Worm (Caenorhabditis elegans) whole organism, young adult: Measurements from ENCODE around the gene str-56.

Experiments used
- B0019.2 ChIP-seq: fragments of 200-800 bp; sonication (Bioruptor generic); conservative IDR thresholded peaks from 2 replicates; pipeline ENCODE4 v1.3.6; 2022; ENCODE audit warnings: missing genetic modification reagents, missing genetic modification characterization, missing compliant biosample characterization
- B0261.1 ChIP-seq: sonication (generic microtip); optimal IDR thresholded peaks from 2 replicates; lab custom pipeline; 2016; ENCODE audit warnings: mild to moderate bottlenecking, missing genetic modification characterization, moderate library complexity, missing compliant biosample characterization
- F37B4.10 ChIP-seq: fragments of 200-800 bp; sonication (Bioruptor generic); IDR thresholded peaks from 2 replicates; pipeline ENCODE4 v1.3.6; 2022; ENCODE audit warnings: missing genetic modification characterization, missing compliant biosample characterization
- F39B2.1 ChIP-seq: fragments of 200-800 bp; sonication (Bioruptor generic); IDR thresholded peaks from 2 replicates; pipeline ENCODE4 v1.3.6; 2022; ENCODE audit warnings: missing genetic modification reagents, missing genetic modification characterization, missing compliant biosample characterization
- K11D2.4 ChIP-seq: fragments of 200-800 bp; sonication (Bioruptor generic); IDR thresholded peaks from 2 replicates; pipeline ENCODE4 v1.3.6; 2022; ENCODE audit warnings: missing genetic modification reagents, missing genetic modification characterization, missing compliant biosample characterization
- Y67H2A.10 ChIP-seq: fragments of 200-800 bp; sonication (Bioruptor generic); conservative IDR thresholded peaks from 2 replicates; pipeline ENCODE4 v1.3.6; 2022; ENCODE audit warnings: missing genetic modification reagents, missing genetic modification characterization, missing compliant biosample characterization
- akir-1 ChIP-seq: fragments of 200-800 bp; sonication (Bioruptor generic); optimal IDR thresholded peaks from 2 replicates; lab custom pipeline; 2018; ENCODE audit warnings: mild to moderate bottlenecking, missing genetic modification characterization, moderate library complexity, missing compliant biosample characterization
- atf-7 ChIP-seq: sonication (generic microtip); optimal IDR thresholded peaks from 2 replicates; lab custom pipeline; 2017; ENCODE audit warnings: mild to moderate bottlenecking, missing genetic modification characterization, missing compliant biosample characterization
- ceh-58 ChIP-seq: fragments of 200-800 bp; sonication (Bioruptor generic); IDR thresholded peaks from 2 replicates; pipeline ENCODE4 v1.3.6; 2022; ENCODE audit warnings: missing genetic modification characterization, missing compliant biosample characterization
- ceh-91 ChIP-seq: fragments of 200-800 bp; sonication (Bioruptor generic); IDR thresholded peaks from 2 replicates; pipeline ENCODE4 v1.3.6; 2022; ENCODE audit warnings: missing genetic modification reagents, missing genetic modification characterization, missing compliant biosample characterization
- him-1 ChIP-seq: sonication (generic microtip); optimal IDR thresholded peaks from 2 replicates; lab custom pipeline; 2016; ENCODE audit warnings: missing genotype, missing genetic modification reagents, missing genetic modification characterization, missing compliant biosample characterization
- hlh-12 ChIP-seq: sonication (generic microtip); optimal IDR thresholded peaks from 2 replicates; lab custom pipeline; 2016; ENCODE audit warnings: missing genetic modification characterization, missing compliant biosample characterization
- hmg-20 ChIP-seq: fragments of 200-800 bp; sonication (Bioruptor generic); IDR thresholded peaks from 2 replicates; pipeline ENCODE4 v1.3.6; 2022; ENCODE audit warnings: missing genetic modification reagents, missing genetic modification characterization, missing compliant biosample characterization
- hsf-1 ChIP-seq: fragments of 200-800 bp; sonication (Bioruptor generic); IDR thresholded peaks from 2 replicates; pipeline ENCODE4 v1.3.6; 2022; ENCODE audit warnings: missing genetic modification reagents, missing genetic modification characterization, missing compliant biosample characterization
- lin-35 ChIP-seq, 3 experiments: fragments of 150-350 bp in 2 of 3; sonication (generic microtip) in 1 of 3; optimal IDR thresholded peaks; 2 replicates each; lab custom pipeline; 2014 to 2018; ENCODE audit warnings: missing biosample characterization in 3 of 3, missing genetic modification characterization in 3 of 3, missing genetic modification reagents in 3 of 3
- lin-40 ChIP-seq: sonication (generic microtip); optimal IDR thresholded peaks from 2 replicates; lab custom pipeline; 2016; ENCODE audit warnings: missing genetic modification characterization, mild to moderate bottlenecking, missing compliant biosample characterization, missing genotype, missing genetic modification reagents
- lsl-1 ChIP-seq: fragments of 200-800 bp; sonication (Bioruptor generic); optimal IDR thresholded peaks from 2 replicates; lab custom pipeline; 2018; ENCODE audit warnings: mild to moderate bottlenecking, missing genetic modification characterization, moderate library complexity, missing compliant biosample characterization
- madf-10 ChIP-seq: sonication (generic microtip); optimal IDR thresholded peaks from 2 replicates; lab custom pipeline; 2016; ENCODE audit warnings: mild to moderate bottlenecking, missing genetic modification characterization, missing compliant biosample characterization
- madf-6 ChIP-seq: fragments of 200-800 bp; sonication (Bioruptor generic); IDR thresholded peaks from 2 replicates; pipeline ENCODE4 v1.3.6; 2022; ENCODE audit warnings: missing genetic modification reagents, missing genetic modification characterization, missing compliant biosample characterization
- mcd-1 ChIP-seq: fragments of 200-800 bp; sonication (Bioruptor generic); IDR thresholded peaks from 2 replicates; pipeline ENCODE4 v1.3.6; 2022; ENCODE audit warnings: missing genetic modification reagents, missing genetic modification characterization, missing compliant biosample characterization
- mxl-1 ChIP-seq: sonication (generic microtip); optimal IDR thresholded peaks from 2 replicates; lab custom pipeline; 2016; ENCODE audit warnings: missing genetic modification characterization, missing compliant biosample characterization
- nfya-2 ChIP-seq: fragments of 200-800 bp; sonication (Bioruptor generic); IDR thresholded peaks from 2 replicates; pipeline ENCODE4 v1.3.6; 2022; ENCODE audit warnings: missing genetic modification reagents, missing genetic modification characterization, missing compliant biosample characterization
- nhr-179 ChIP-seq: sonication (generic microtip); optimal IDR thresholded peaks from 2 replicates; lab custom pipeline; 2016; ENCODE audit warnings: mild to moderate bottlenecking, missing genetic modification characterization, missing compliant biosample characterization
- nhr-27 ChIP-seq: fragments of 200-800 bp; sonication (Bioruptor generic); optimal IDR thresholded peaks from 2 replicates; lab custom pipeline; 2018; ENCODE audit warnings: mild to moderate bottlenecking, missing genetic modification characterization, moderate library complexity, missing compliant biosample characterization
- pbrm-1 ChIP-seq: fragments of 200-800 bp; sonication (Bioruptor generic); IDR thresholded peaks from 2 replicates; pipeline ENCODE4 v1.3.6; 2022; ENCODE audit warnings: missing genetic modification reagents, missing genetic modification characterization, missing compliant biosample characterization
- pha-4 ChIP-seq: fragments of 150-350 bp; sonication (generic microtip); optimal IDR thresholded peaks from 2 replicates; lab custom pipeline; 2014; ENCODE audit warnings: missing biosample characterization, missing genetic modification reagents, missing genetic modification characterization
- rec-8 ChIP-seq, 2 experiments: sonication (generic microtip); optimal IDR thresholded peaks; 2 replicates each; lab custom pipeline; 2016; ENCODE audit warnings: mild to moderate bottlenecking in 2 of 2, missing genetic modification characterization in 2 of 2, missing genetic modification reagents in 2 of 2, missing genotype in 2 of 2, missing biosample characterization in 1 of 2, missing compliant biosample characterization in 1 of 2, moderate library complexity in 1 of 2
- repo-1 ChIP-seq: sonication (generic microtip); optimal IDR thresholded peaks from 2 replicates; lab custom pipeline; 2017; ENCODE audit warnings: mild to moderate bottlenecking, missing genetic modification characterization, missing compliant biosample characterization
- sea-2 ChIP-seq: fragments of 200-800 bp; sonication (Bioruptor generic); IDR thresholded peaks from 2 replicates; pipeline ENCODE4 v1.3.6; 2022; ENCODE audit warnings: missing genetic modification characterization, missing compliant biosample characterization
- snpc-4 ChIP-seq, 5 experiments: fragments of 150-350 bp in 1 of 5; sonication (generic microtip) in 4 of 5; optimal IDR thresholded peaks; 2 replicates each; lab custom pipeline; 2014 to 2018; ENCODE audit warnings: missing genetic modification characterization in 5 of 5, missing biosample characterization in 3 of 5, antibody characterized with exemption in 2 of 5, mild to moderate bottlenecking in 2 of 5, missing compliant biosample characterization in 2 of 5, missing genotype in 2 of 5, moderate library complexity in 2 of 5, missing genetic modification reagents in 1 of 5
- somi-1 ChIP-seq: fragments of 200-800 bp; sonication (Bioruptor generic); optimal IDR thresholded peaks from 2 replicates; lab custom pipeline; 2018; ENCODE audit warnings: mild to moderate bottlenecking, missing genetic modification characterization, missing compliant biosample characterization
- xnd-1 ChIP-seq: sonication (generic microtip); optimal IDR thresholded peaks from 2 replicates; lab custom pipeline; 2016; ENCODE audit warnings: missing genotype, missing genetic modification reagents, missing genetic modification characterization, missing compliant biosample characterization
- zfh-2 ChIP-seq: fragments of 200-800 bp; sonication (Bioruptor generic); conservative IDR thresholded peaks from 2 replicates; pipeline ENCODE4 v1.3.6; 2022; ENCODE audit warnings: missing genetic modification reagents, missing genetic modification characterization, missing compliant biosample characterization
- ztf-25 ChIP-seq: fragments of 200-800 bp; sonication (Bioruptor generic); IDR thresholded peaks from 2 replicates; pipeline ENCODE4 v1.3.6; 2022; ENCODE audit warnings: missing genetic modification reagents, missing genetic modification characterization, missing compliant biosample characterization

The str-56 gene

DNA sequence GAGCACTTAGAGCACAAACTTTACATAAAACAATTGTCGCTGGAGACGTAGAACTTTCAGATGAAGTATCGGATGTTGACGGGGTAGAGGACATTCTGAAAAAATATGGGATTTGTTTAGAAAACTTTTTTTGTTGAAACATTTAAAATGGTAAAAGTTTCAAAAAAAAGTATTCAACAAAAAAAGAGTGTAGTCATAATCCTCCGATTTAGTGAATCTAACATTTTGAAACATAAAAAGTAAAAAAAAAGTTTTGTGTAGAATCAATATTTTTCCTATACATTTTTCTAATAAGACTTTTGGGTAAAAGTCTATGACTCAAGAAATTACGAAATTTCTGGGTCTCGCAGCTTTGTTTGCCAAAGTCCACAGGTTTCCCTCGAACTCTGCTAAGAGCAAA, 24.3 kb downstream of the str-56 start, which contains the start of gene nhr-213:
TSS of gene nhr-213 (minus strand) at position 101 of the 400 bp plus-strand sequence.
- TF ChIP-seq F37B4.10 (GFP tag; lab: Robert Waterston, UW) (no peak), nhr-27 (no peak), mcd-1 (no peak), xnd-1 (tag; lab: Kevin White, UChicago) (no peak), nfya-2 (GFP tag; lab: Robert Waterston, UW) (no peak), hlh-12 (tag; lab: Kevin White, UChicago) (no peak), mxl-1 (no peak), lin-35 (GFP tag; optimal IDR thresholded peaks at IDR 0.05; lab: Kevin White, UChicago) (no peak), akir-1 (GFP tag; lab: Kevin White, UChicago) (no peak)
- TF ChIP-seq, all 124 proteins: peak for 0

DNA sequence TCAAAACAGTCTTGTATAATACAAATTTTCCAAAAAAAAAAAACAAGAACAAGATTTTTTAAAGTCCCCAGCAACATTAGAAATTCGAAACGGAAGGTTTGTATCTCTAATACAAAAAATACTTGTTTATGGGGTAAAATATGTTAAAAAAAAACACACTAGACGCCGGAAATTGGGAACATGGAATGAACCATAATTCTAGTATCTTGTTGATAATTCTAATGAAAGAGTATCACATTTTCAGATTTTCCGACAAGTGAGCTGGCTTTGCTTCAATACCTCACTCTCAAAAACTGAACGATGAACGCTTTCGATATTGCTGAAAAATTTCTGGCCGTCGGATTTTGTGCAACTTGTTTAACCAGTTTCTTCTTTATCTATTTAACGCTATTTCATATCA, 25.3 kb downstream of the str-56 start, which contains the start of gene str-60:
TSS of gene str-60 (plus strand) at position 301 of the 400 bp plus-strand sequence.
- TF ChIP-seq snpc-4 (GFP tag; optimal IDR thresholded peaks at IDR 0.05; lab: Kevin White, UChicago), result no peak
- no peak for TF ChIP-seq snpc-4 (tag; optimal IDR thresholded peaks at IDR 0.05; lab: Kevin White, UChicago)
- TF ChIP-seq lin-40 (tag; lab: Kevin White, UChicago), result no peak
- no peak for TF ChIP-seq somi-1 (GFP tag; lab: Kevin White, UChicago)

DNA sequence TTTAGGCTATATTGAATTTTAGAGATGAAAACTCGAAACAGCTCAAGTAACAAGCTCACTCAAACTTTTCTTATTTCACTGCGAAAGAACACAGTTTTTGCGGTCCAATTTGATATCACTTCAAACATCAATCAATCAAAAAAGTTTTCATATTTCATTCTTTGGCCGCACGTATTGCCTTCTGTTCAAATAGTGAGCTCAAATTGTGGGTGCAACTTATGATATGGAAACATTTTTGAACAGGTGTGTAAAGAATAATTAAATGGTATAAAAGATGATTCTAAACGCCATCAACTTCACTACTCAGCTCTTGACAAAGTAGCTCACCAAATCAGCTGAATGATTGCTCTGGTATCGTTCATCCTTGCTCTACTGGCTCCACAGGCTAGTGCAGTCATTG, 27.3 kb downstream of the str-56 start, which contains the start of gene T06C12.14:
TSS of gene T06C12.14 (plus strand) at position 301 of the 400 bp plus-strand sequence.
- TF ChIP-seq lsl-1 (GFP tag; lab: Kevin White, UChicago), result no peak
- TF ChIP-seq repo-1 (tag; lab: Kevin White, UChicago), result no peak
- TF ChIP-seq F39B2.1 (GFP tag; lab: Robert Waterston, UW), result no peak
- TF ChIP-seq ceh-91 (GFP tag; lab: Robert Waterston, UW), result no peak
- TF ChIP-seq zfh-2 (GFP tag; lab: Robert Waterston, UW), result no peak
- TF ChIP-seq atf-7 (tag; lab: Kevin White, UChicago), result no peak
- TF ChIP-seq B0019.2 (GFP tag; lab: Robert Waterston, UW), result no peak
- TF ChIP-seq him-1 (tag; lab: Kevin White, UChicago), result no peak
- no peak for TF ChIP-seq sea-2
- TF ChIP-seq nhr-179 (tag; lab: Kevin White, UChicago), result no peak
- no peak for TF ChIP-seq B0261.1
- TF ChIP-seq rec-8 (tag; optimal IDR thresholded peaks at IDR 0.05; lab: Kevin White, UChicago), result no peak
- no peak for TF ChIP-seq hmg-20 (GFP tag; lab: Robert Waterston, UW)
- TF ChIP-seq Y67H2A.10 (GFP tag; lab: Robert Waterston, UW), result no peak
- no peak for TF ChIP-seq hsf-1
- no peak for TF ChIP-seq ceh-58 (GFP tag; lab: Robert Waterston, UW)
- no peak for TF ChIP-seq madf-10 (tag; lab: Kevin White, UChicago)
- TF ChIP-seq pbrm-1 (GFP tag; lab: Robert Waterston, UW), result no peak

DNA sequence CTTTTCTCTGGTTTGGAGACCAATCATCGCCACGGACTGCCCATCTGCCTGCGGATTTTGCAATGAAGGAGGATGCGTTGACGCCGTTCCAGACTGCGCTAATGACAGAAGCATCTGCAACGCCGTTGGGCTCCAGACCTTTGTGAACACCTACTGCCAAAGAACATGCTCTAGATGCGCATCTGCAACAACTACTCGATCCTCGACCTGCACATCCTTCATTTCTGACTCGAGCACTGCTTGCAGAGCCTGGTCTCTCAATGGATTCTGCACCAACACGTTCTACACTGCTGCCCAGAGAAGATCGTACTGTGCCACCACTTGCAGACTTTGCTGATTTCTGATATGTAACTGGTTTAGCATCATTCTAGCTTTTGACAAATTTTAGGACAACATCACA, 28.2 kb downstream of the str-56 start:
- TF ChIP-seq K11D2.4 (GFP tag; lab: Robert Waterston, UW), result no peak
- no peak for TF ChIP-seq madf-6
- no peak for TF ChIP-seq pha-4 (tag; lab: Kevin White, UChicago)
- no peak for TF ChIP-seq ztf-25
- TF ChIP-seq, all 124 proteins: peak for 0
